Worm (Caenorhabditis elegans) whole organism, late embryonic: ENCODE measurements around the gene ZK970.8.

Source experiments
- dmd-4 ChIP-seq: sonication (generic microtip); optimal IDR thresholded peaks from 2 replicates; lab custom pipeline; 2016; ENCODE audit warnings: borderline replicate concordance, missing genetic modification characterization, missing compliant biosample characterization
- elt-2 ChIP-seq: sonication (generic microtip); optimal IDR thresholded peaks from 2 replicates; lab custom pipeline; 2016; ENCODE audit warnings: missing genetic modification reagents, missing genetic modification characterization, missing compliant biosample characterization
- sox-2 ChIP-seq: fragments of 200-800 bp; sonication (Bioruptor generic); IDR thresholded peaks from 2 replicates; pipeline ENCODE4 v1.3.6; 2022; ENCODE audit warnings: missing genetic modification reagents, missing genetic modification characterization, missing compliant biosample characterization
- zip-5 ChIP-seq: sonication (generic microtip); optimal IDR thresholded peaks from 2 replicates; lab custom pipeline; 2016; ENCODE audit warnings: missing genetic modification characterization, missing compliant biosample characterization

DNA sequence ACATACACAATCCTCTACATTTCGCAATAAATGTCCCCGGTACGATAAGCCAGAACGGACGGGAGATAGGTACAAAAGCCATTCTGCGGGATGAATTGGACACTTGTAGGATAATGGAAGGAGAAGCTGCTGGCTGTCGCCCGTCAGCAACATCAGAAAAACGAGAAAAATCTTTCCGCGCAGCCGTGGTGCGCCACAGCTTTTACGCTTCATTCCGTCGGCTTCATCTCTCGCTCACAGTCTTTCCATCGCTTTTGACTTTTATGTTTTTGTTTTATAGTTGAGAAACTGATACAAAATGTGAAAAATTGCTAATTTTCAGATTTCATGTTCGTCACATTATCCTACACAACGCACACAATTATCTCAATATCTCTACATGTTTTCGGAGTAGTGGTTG lies 36.6 kb downstream of the ZK970.8 start, which contains the start of gene C07E3.10:
- TF ChIP-seq zip-5 (no peak), elt-2 (tag; lab: Kevin White, UChicago) (no peak), dmd-4 (tag; lab: Kevin White, UChicago) (no peak), sox-2 (GFP tag; lab: Robert Waterston, UW) (no peak)
